ENCODE assay signal across 3 fruit fly cellular contexts in the genomic region with DNA sequence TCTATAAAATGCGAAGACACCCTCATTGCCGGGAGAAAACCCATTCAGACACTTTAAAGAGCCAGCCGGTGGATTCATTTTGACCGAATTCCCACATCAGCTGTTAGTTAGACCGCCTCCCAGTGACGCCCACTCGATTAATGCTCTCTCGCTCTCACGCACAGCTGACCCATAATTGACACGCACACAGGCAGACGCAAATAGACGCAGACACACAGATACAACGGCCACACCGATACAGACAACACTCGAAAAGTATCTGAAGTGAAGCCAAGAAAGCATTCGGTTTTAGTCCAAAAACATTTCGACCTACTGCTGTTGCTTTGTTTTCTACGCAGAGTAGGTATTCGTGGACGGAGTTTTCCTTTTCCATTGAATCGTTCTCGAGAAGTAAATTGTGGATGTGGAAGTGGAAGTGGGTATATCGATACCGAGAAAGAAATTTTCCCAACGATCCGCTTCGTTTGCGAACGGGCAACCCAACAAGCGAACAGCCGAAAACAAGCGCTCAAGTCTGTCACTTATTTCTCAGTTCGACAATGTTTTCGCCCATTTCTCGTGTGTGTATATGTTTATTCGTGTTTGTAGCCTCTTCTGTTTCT.
A peak's percentile ranks its signal among the peaks of the same experiment; 100 is the strongest.
TF ChIP-seq lines count a peak whose summit lies in the region.

No protein-coding gene starts in this region.

- no peak for TF ChIP-seq CTCF in whole organism, embryonic (GFP tag; optimal IDR thresholded peaks at IDR 0.05; lab: Kevin White, UChicago)

TF ChIP-seq in whole organism, embryonic, 481 proteins besides CTCF, POLR2A, EP300 and RAD21 (continues in another document):
- TF ChIP-seq yki (optimal IDR thresholded peaks at IDR 0.05; lab: Kevin White, UChicago) (no peak), lbe (GFP tag; optimal IDR thresholded peaks at IDR 0.05; lab: Kevin White, UChicago) (no peak), Scr (GFP tag; IDR thresholded peaks at IDR 0.05; lab: Robert Waterston, UW; ENCODE audit: partially characterized antibody) (no peak), unpg (GFP tag; optimal IDR thresholded peaks at IDR 0.05; lab: Kevin White, UChicago) (no peak), fd96Cb (tag; optimal IDR thresholded peaks at IDR 0.05; lab: Kevin White, UChicago) (no peak), CG1529 (GFP tag; optimal IDR thresholded peaks at IDR 0.05; lab: Kevin White, UChicago) (no peak), pzg (GFP tag; optimal IDR thresholded peaks at IDR 0.05; lab: Kevin White, UChicago) (no peak), CG4282 (GFP tag; optimal IDR thresholded peaks at IDR 0.05; lab: Kevin White, UChicago) (peak; percentile 19), scrt (GFP tag; optimal IDR thresholded peaks at IDR 0.05; lab: Kevin White, UChicago) (no peak), az2 (GFP tag; optimal IDR thresholded peaks at IDR 0.05; lab: Kevin White, UChicago) (no peak), CG7786 (GFP tag; optimal IDR thresholded peaks at IDR 0.05; lab: Kevin White, UChicago) (no peak), ken (GFP tag; IDR thresholded peaks at IDR 0.05; lab: Robert Waterston, UW) (no peak), odd (GFP tag; optimal IDR thresholded peaks at IDR 0.05; lab: Kevin White, UChicago) (no peak), Sox100B (GFP tag; optimal IDR thresholded peaks at IDR 0.05; lab: Kevin White, UChicago) (no peak), cas (GFP tag; IDR thresholded peaks at IDR 0.05; lab: Robert Waterston, UW) (no peak), ftz-f1 (GFP tag; optimal IDR thresholded peaks at IDR 0.05; lab: Kevin White, UChicago) (no peak), CG9817 (tag; optimal IDR thresholded peaks at IDR 0.05; lab: Kevin White, UChicago) (no peak), CG3726 (GFP tag; IDR thresholded peaks at IDR 0.05; lab: Robert Waterston, UW) (no peak), zfh1 (GFP tag; IDR thresholded peaks at IDR 0.05; lab: Robert Waterston, UW) (0 out of 3 replicates have a peak, but pooled peaks have one; percentile 27), usp (GFP tag; optimal IDR thresholded peaks at IDR 0.05; lab: Kevin White, UChicago) (no peak), CG7963 (GFP tag; IDR thresholded peaks at IDR 0.05; lab: Robert Waterston, UW; ENCODE audit: partially characterized antibody) (no peak), MTF-1 (GFP tag; optimal IDR thresholded peaks at IDR 0.05; lab: Kevin White, UChicago; ENCODE audit: borderline replicate concordance) (no peak), pros (GFP tag; optimal IDR thresholded peaks at IDR 0.05; lab: Kevin White, UChicago) (peak; percentile 62), CG6272 (GFP tag; IDR thresholded peaks at IDR 0.05; lab: Robert Waterston, UW) (no peak), CG15011 (GFP tag; optimal IDR thresholded peaks at IDR 0.05; lab: Kevin White, UChicago) (no peak), Fer2 (tag; optimal IDR thresholded peaks at IDR 0.05; lab: Kevin White, UChicago) (no peak), ewg (GFP tag; optimal IDR thresholded peaks at IDR 0.05; lab: Kevin White, UChicago) (no peak), Abd-B (GFP tag; optimal IDR thresholded peaks at IDR 0.05; lab: Kevin White, UChicago) (no peak), ci (GFP tag; IDR thresholded peaks at IDR 0.05; lab: Robert Waterston, UW) (peak; percentile 69)

TF ChIP-seq in whole organism, prepupa, 60 proteins besides CTCF, POLR2A, EP300 and RAD21:
- TF ChIP-seq Eip78C (GFP tag; lab: Kevin White, UChicago), result peak; percentile 23
- no peak for TF ChIP-seq Eip93F (GFP tag; optimal IDR thresholded peaks at IDR 0.05; lab: Kevin White, UChicago)
- peak; percentile 52 for TF ChIP-seq fkh (GFP tag; optimal IDR thresholded peaks at IDR 0.05; lab: Kevin White, UChicago)
TF ChIP-seq in whole organism, prepupa: peak in this region for 2.

TF ChIP-seq in whole organism, pupa, 21 proteins besides CTCF, POLR2A, EP300 and RAD21:
- no peak for TF ChIP-seq Pif1B (GFP tag; optimal IDR thresholded peaks at IDR 0.05; lab: Kevin White, UChicago)
- TF ChIP-seq CG4496 (GFP tag; IDR thresholded peaks at IDR 0.05; lab: Robert Waterston, UW), result 0 out of 3 replicates have a peak, but pooled peaks have one; percentile 8
- TF ChIP-seq CG32121 (GFP tag; IDR thresholded peaks at IDR 0.05; lab: Robert Waterston, UW), result peak; percentile 53
